Fruit fly (Drosophila melanogaster) whole organism, embryonic: ENCODE measurements around the gene ebd1.

Source experiments
- Atf3 ChIP-seq: fragments of 200-800 bp; sonication (Bioruptor generic); optimal IDR thresholded peaks from 3 replicates; lab custom pipeline; 2016; ENCODE audit warnings: missing biosample characterization, missing genetic modification characterization
- B-H1 ChIP-seq: fragments of 200-800 bp; sonication (Bioruptor generic); IDR thresholded peaks from 3 replicates; pipeline ENCODE4 v1.3.6; 2022; ENCODE audit warnings: missing biosample characterization, missing genetic modification characterization
- B-H2 ChIP-seq: fragments of 200-800 bp; sonication (Bioruptor generic); optimal IDR thresholded peaks from 2 replicates; lab custom pipeline; 2018; ENCODE audit warnings: missing biosample characterization, mild to moderate bottlenecking, missing genetic modification characterization
- BEAF-32 ChIP-seq: fragments of 200-800 bp; sonication (Bioruptor generic); optimal IDR thresholded peaks from 3 replicates; lab custom pipeline; 2017; ENCODE audit warnings: missing biosample characterization, missing genetic modification characterization, mild to moderate bottlenecking, moderate library complexity, missing genetic modification reagents
- CG10654 ChIP-seq: fragments of 200-800 bp; sonication (Bioruptor generic); optimal IDR thresholded peaks from 2 replicates; lab custom pipeline; 2016; ENCODE audit warnings: missing biosample characterization, missing genetic modification characterization
- CG11398 ChIP-seq: fragments of 200-800 bp; sonication (Bioruptor generic); optimal IDR thresholded peaks from 2 replicates; lab custom pipeline; 2016; ENCODE audit warnings: missing biosample characterization, missing genetic modification characterization
- CG1233 ChIP-seq: fragments of 200-800 bp; sonication (Bioruptor generic); optimal IDR thresholded peaks from 4 replicates; lab custom pipeline; 2018; ENCODE audit warnings: missing biosample characterization, mild to moderate bottlenecking, missing genetic modification characterization
- CG12744 ChIP-seq: fragments of 200-800 bp; sonication (Bioruptor generic); optimal IDR thresholded peaks from 2 replicates; lab custom pipeline; 2016; ENCODE audit warnings: missing biosample characterization, missing genetic modification characterization
- CG1529 ChIP-seq: fragments of 200-800 bp; sonication (Bioruptor generic); optimal IDR thresholded peaks from 3 replicates; lab custom pipeline; 2018; ENCODE audit warnings: missing biosample characterization, missing genetic modification characterization
- CG1602 ChIP-seq: fragments of 200-800 bp; sonication (Bioruptor generic); optimal IDR thresholded peaks from 3 replicates; lab custom pipeline; 2016; ENCODE audit warnings: missing biosample characterization, missing genetic modification characterization
- CG1603 ChIP-seq: fragments of 200-800 bp; sonication (Bioruptor generic); optimal IDR thresholded peaks from 2 replicates; lab custom pipeline; 2019; ENCODE audit warnings: missing biosample characterization, mild to moderate bottlenecking, missing genetic modification characterization, moderate library complexity
- CG1647 ChIP-seq: fragments of 200-800 bp; sonication (Bioruptor generic); optimal IDR thresholded peaks from 3 replicates; lab custom pipeline; 2016; ENCODE audit warnings: missing biosample characterization, missing genetic modification characterization
- CG16779 ChIP-seq: fragments of 200-800 bp; sonication (Bioruptor generic); IDR thresholded peaks from 2 replicates; pipeline ENCODE4 v1.3.6; 2022; ENCODE audit warnings: missing biosample characterization, missing genetic modification characterization
- CG16815 ChIP-seq: fragments of 200-800 bp; sonication (Bioruptor generic); optimal IDR thresholded peaks from 3 replicates; lab custom pipeline; 2017; ENCODE audit warnings: missing biosample characterization, mild to moderate bottlenecking, missing genetic modification characterization
- CG2875 ChIP-seq: fragments of 200-800 bp; sonication (Bioruptor generic); optimal IDR thresholded peaks from 2 replicates; lab custom pipeline; 2017; ENCODE audit warnings: missing biosample characterization, mild to moderate bottlenecking, missing genetic modification characterization, missing genetic modification reagents
- CG3163 ChIP-seq: fragments of 200-800 bp; sonication (Bioruptor generic); optimal IDR thresholded peaks from 3 replicates; lab custom pipeline; 2016; ENCODE audit warnings: missing biosample characterization, missing genetic modification characterization
- CG3281 ChIP-seq: fragments of 200-800 bp; sonication (Bioruptor generic); optimal IDR thresholded peaks from 3 replicates; lab custom pipeline; 2017; ENCODE audit warnings: missing biosample characterization, mild to moderate bottlenecking, missing genetic modification characterization
- CG34376 ChIP-seq: fragments of 200-800 bp; sonication (Bioruptor generic); optimal IDR thresholded peaks from 2 replicates; lab custom pipeline; 2018; ENCODE audit warnings: missing biosample characterization, mild to moderate bottlenecking, missing genetic modification characterization
- CG4707 ChIP-seq: fragments of 200-800 bp; sonication (Bioruptor generic); optimal IDR thresholded peaks from 2 replicates; lab custom pipeline; 2018; ENCODE audit warnings: missing biosample characterization, mild to moderate bottlenecking, missing genetic modification characterization, moderate library complexity
- CG5245 ChIP-seq: fragments of 200-800 bp; sonication (Bioruptor generic); optimal IDR thresholded peaks from 3 replicates; lab custom pipeline; 2016; ENCODE audit warnings: missing biosample characterization, missing genetic modification characterization
- CG6683 ChIP-seq: fragments of 200-800 bp; sonication (Bioruptor generic); optimal IDR thresholded peaks from 2 replicates; lab custom pipeline; 2017; ENCODE audit warnings: missing biosample characterization, mild to moderate bottlenecking, missing genetic modification characterization, missing genetic modification reagents
- CG6813 ChIP-seq: fragments of 200-800 bp; sonication (Bioruptor generic); optimal IDR thresholded peaks from 2 replicates; lab custom pipeline; 2017; ENCODE audit warnings: missing biosample characterization, missing genetic modification characterization, mild to moderate bottlenecking, moderate library complexity, missing genetic modification reagents
- CG7786 ChIP-seq: fragments of 200-800 bp; sonication (Bioruptor generic); optimal IDR thresholded peaks from 2 replicates; lab custom pipeline; 2016; ENCODE audit warnings: missing biosample characterization, missing genetic modification characterization
- CG7987 ChIP-seq: fragments of 200-800 bp; sonication (Bioruptor generic); optimal IDR thresholded peaks from 2 replicates; lab custom pipeline; 2018; ENCODE audit warnings: missing biosample characterization, mild to moderate bottlenecking, missing genetic modification characterization, moderate library complexity
- CG8281 ChIP-seq: fragments of 200-800 bp; sonication (Bioruptor generic); optimal IDR thresholded peaks from 2 replicates; lab custom pipeline; 2018; ENCODE audit warnings: missing biosample characterization, mild to moderate bottlenecking, missing genetic modification characterization, moderate library complexity
- Dek ChIP-seq: fragments of 200-800 bp; sonication (Bioruptor generic); optimal IDR thresholded peaks from 3 replicates; lab custom pipeline; 2019; ENCODE audit warnings: missing biosample characterization, mild to moderate bottlenecking, missing genetic modification characterization, moderate library complexity
- HLH4C ChIP-seq: fragments of 200-800 bp; sonication (Bioruptor generic); IDR thresholded peaks from 3 replicates; pipeline ENCODE4 v1.3.6; 2022; ENCODE audit warnings: missing biosample characterization, missing genetic modification characterization; ENCODE audit not compliant: partially characterized antibody
- MBD-R2 ChIP-seq: fragments of 200-800 bp; sonication (Bioruptor generic); IDR thresholded peaks from 2 replicates; pipeline ENCODE4 v1.3.6; 2022; ENCODE audit warnings: missing biosample characterization, missing genetic modification characterization
- Oaz ChIP-seq: fragments of 200-800 bp; sonication (Bioruptor generic); IDR thresholded peaks from 2 replicates; pipeline ENCODE4 v1.3.6; 2022; ENCODE audit warnings: missing biosample characterization, missing genetic modification characterization
- Optix ChIP-seq: fragments of 200-800 bp; sonication (Bioruptor generic); IDR thresholded peaks from 3 replicates; pipeline ENCODE4 v1.3.6; 2022; ENCODE audit warnings: missing biosample characterization, missing genetic modification characterization
- Scr ChIP-seq: fragments of 200-800 bp; sonication (Bioruptor generic); IDR thresholded peaks from 2 replicates; pipeline ENCODE4 v1.3.6; 2022; ENCODE audit warnings: missing biosample characterization, missing genetic modification characterization; ENCODE audit not compliant: partially characterized antibody
- Sry-δ ChIP-seq: fragments of 200-800 bp; sonication (Bioruptor generic); optimal IDR thresholded peaks from 2 replicates; lab custom pipeline; 2016; ENCODE audit warnings: missing biosample characterization, missing genetic modification characterization
- ash1 ChIP-seq: fragments of 200-800 bp; sonication (Bioruptor generic); optimal IDR thresholded peaks from 2 replicates; lab custom pipeline; 2018; ENCODE audit warnings: missing biosample characterization, mild to moderate bottlenecking, missing genetic modification characterization
- chif ChIP-seq, 2 experiments: fragments of 200-800 bp; sonication (Bioruptor generic); optimal IDR thresholded peaks; 3 replicates each; lab custom pipeline; 2016; ENCODE audit warnings: missing biosample characterization in 2 of 2, missing genetic modification characterization in 2 of 2
- cwo ChIP-seq: fragments of 200-800 bp; sonication (Bioruptor generic); optimal IDR thresholded peaks from 3 replicates; lab custom pipeline; 2017; ENCODE audit warnings: missing biosample characterization, missing genetic modification characterization, mild to moderate bottlenecking, moderate library complexity, missing genetic modification reagents
- dan ChIP-seq: fragments of 200-800 bp; sonication (Bioruptor generic); IDR thresholded peaks from 2 replicates; pipeline ENCODE4 v1.3.6; 2022; ENCODE audit warnings: missing biosample characterization, missing genetic modification characterization
- dpn ChIP-seq, 2 experiments: fragments of 200-800 bp; sonication (Bioruptor generic); optimal IDR thresholded peaks; 3 replicates each; lab custom pipeline; 2016; ENCODE audit warnings: missing biosample characterization in 2 of 2, missing genetic modification characterization in 2 of 2
- gcm ChIP-seq: fragments of 200-800 bp; sonication (Bioruptor generic); optimal IDR thresholded peaks from 2 replicates; lab custom pipeline; 2019; ENCODE audit warnings: missing biosample characterization, mild to moderate bottlenecking, missing genetic modification characterization, moderate library complexity
- jing ChIP-seq: fragments of 200-800 bp; sonication (Bioruptor generic); optimal IDR thresholded peaks from 2 replicates; lab custom pipeline; 2018; ENCODE audit warnings: missing biosample characterization, mild to moderate bottlenecking, missing genetic modification characterization
- nom ChIP-seq: fragments of 200-800 bp; sonication (Bioruptor generic); optimal IDR thresholded peaks from 2 replicates; lab custom pipeline; 2017; ENCODE audit warnings: missing biosample characterization, missing genetic modification characterization, mild to moderate bottlenecking, moderate library complexity, missing genetic modification reagents
- org-1 ChIP-seq: fragments of 200-800 bp; sonication (Bioruptor generic); optimal IDR thresholded peaks from 2 replicates; lab custom pipeline; 2017; ENCODE audit warnings: missing biosample characterization, missing genetic modification characterization
- pfk ChIP-seq: fragments of 200-800 bp; sonication (Bioruptor generic); optimal IDR thresholded peaks from 2 replicates; lab custom pipeline; 2018; ENCODE audit warnings: missing biosample characterization, mild to moderate bottlenecking, missing genetic modification characterization, moderate library complexity
- pita ChIP-seq: fragments of 200-800 bp; sonication (Bioruptor generic); optimal IDR thresholded peaks from 2 replicates; lab custom pipeline; 2017; ENCODE audit warnings: missing biosample characterization, mild to moderate bottlenecking, missing genetic modification characterization
- rib ChIP-seq: fragments of 200-800 bp; sonication (Bioruptor generic); IDR thresholded peaks from 2 replicates; pipeline ENCODE4 v1.3.6; 2022; ENCODE audit warnings: missing biosample characterization, missing genetic modification characterization
- toy ChIP-seq: fragments of 200-800 bp; sonication (Bioruptor generic); IDR thresholded peaks from 2 replicates; pipeline ENCODE4 v1.3.6; 2022; ENCODE audit warnings: missing biosample characterization, missing genetic modification characterization
- wor ChIP-seq: fragments of 200-800 bp; sonication (Bioruptor generic); IDR thresholded peaks from 2 replicates; pipeline ENCODE4 v1.3.6; 2022; ENCODE audit warnings: missing biosample characterization, missing genetic modification characterization

ebd1 gene

DNA sequence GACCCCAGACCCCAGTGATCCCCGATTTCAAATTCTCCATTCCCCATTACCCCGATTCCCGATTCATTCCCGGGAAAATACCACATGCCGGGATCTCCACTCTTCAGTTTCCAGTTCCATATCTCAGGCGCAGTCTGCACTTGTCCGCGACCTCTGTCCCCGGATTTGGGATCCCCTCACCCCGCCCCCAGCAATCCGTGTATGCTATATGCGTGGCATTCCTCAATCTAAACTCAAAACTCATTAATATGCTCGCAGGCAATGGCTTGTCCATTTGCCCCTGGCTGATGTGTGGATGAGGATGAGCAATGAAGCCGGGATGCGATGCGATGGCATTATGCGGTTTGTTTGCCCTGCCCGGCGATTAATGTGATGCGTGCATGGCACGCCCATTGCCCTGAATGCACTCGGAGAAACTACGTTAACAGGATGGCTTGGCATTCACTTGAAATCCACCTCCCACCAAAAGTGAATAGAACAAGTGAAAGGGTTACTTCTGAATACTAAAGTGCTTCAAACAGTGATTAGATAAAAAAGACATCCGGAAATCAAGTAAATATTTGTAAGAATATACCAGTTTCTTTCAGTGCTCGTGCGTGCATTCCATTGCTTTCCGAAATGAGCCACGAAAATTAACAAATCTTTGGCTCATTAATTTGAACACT is 40.3 kb upstream of the ebd1 start (continued):
- TF ChIP-seq org-1 (GFP tag; lab: Kevin White, UChicago), result peak; percentile 63
- peak; percentile 73 for TF ChIP-seq CG6813
- TF ChIP-seq dan, result peak; percentile 95
- peak; percentile 12 for TF ChIP-seq CG1647 (GFP tag; lab: Kevin White, UChicago)
- no peak for TF ChIP-seq pfk (GFP tag; lab: Kevin White, UChicago)
- peak; percentile 77 for TF ChIP-seq CG11398 (GFP tag; lab: Kevin White, UChicago)
- peak; percentile 86 for TF ChIP-seq Atf3 (GFP tag; lab: Kevin White, UChicago)
- no peak for TF ChIP-seq CG6683
- TF ChIP-seq cwo (GFP tag; lab: Kevin White, UChicago), result no peak
- peak; percentile 87 for TF ChIP-seq gcm (GFP tag; lab: Kevin White, UChicago)
- TF ChIP-seq CG2875, result peak; percentile 82
- TF ChIP-seq pita, result no peak

DNA sequence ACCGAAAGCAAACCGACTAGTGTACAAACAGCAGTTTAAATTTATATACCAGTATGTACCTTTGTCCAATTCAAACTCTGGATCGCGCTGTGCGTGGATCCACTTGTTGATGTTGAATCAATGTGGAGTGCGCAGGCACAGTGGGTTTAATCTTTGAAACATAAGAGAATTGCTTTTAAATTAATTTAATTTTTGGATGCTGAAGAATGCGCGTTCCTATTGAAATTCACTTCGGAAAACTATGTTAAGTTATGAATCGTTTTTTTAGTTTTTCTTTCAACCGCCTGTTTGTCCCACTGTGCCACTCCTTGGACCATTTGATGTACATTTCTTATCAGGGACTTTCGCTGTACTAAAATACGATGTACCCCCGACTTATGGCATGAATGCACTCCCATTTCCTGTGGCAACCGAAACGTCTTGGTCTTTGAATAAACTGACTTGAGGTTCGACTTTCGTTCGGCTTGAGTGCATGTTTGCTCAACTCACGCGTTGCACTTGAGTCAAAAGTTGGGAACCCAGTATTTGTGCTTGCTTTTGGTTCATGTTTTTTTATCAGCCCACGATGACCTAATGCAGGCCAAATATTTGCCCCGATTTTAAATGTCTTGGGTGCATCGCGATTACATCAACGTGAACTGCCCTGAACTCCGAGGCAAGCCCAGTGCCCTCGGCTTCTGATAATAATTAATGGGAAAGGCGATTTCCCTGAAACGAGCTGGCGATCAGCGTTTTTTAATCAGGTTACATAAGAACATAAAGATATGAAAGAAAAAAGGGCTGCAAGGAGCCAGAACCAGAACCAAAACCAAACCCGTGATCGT is 39.4 kb upstream of the ebd1 start:
- TF ChIP-seq CG1603 (tag; lab: Kevin White, UChicago), result peak; percentile 95
- TF ChIP-seq MBD-R2 (GFP tag; lab: Robert Waterston, UW), result peak; percentile 63; the same call in 1 of the 2 replicates
- TF ChIP-seq CG7987 (GFP tag; lab: Kevin White, UChicago), result peak; percentile 86
- TF ChIP-seq CG6683, result peak; percentile 62
- peak; percentile 78 for TF ChIP-seq jing (GFP tag; lab: Kevin White, UChicago)
- TF ChIP-seq CG8281 (tag; lab: Kevin White, UChicago), result peak; percentile 69
- peak; percentile 64 for TF ChIP-seq CG3281
- TF ChIP-seq toy (GFP tag; lab: Robert Waterston, UW), result peak; percentile 70
- peak; percentile 17 for TF ChIP-seq ash1
- no peak for TF ChIP-seq rib
- TF ChIP-seq dpn (GFP tag; optimal IDR thresholded peaks at IDR 0.05; lab: Kevin White, UChicago), result peak; percentile 89 to 96
- TF ChIP-seq Optix (GFP tag; lab: Robert Waterston, UW), result peak; percentile 95
- peak; percentile 53 for TF ChIP-seq Dek
- TF ChIP-seq CG16815 (GFP tag; lab: Kevin White, UChicago), result peak; percentile 90
- no peak for TF ChIP-seq CG34376
- TF ChIP-seq HLH4C, result no peak
- peak; percentile 84 for TF ChIP-seq CG7786 (GFP tag; lab: Kevin White, UChicago)
- peak; percentile 81 for TF ChIP-seq CG12744 (GFP tag; lab: Kevin White, UChicago)
- TF ChIP-seq CG4707 (GFP tag; lab: Kevin White, UChicago), result peak; percentile 98
- TF ChIP-seq BEAF-32 (GFP tag; lab: Kevin White, UChicago), result no peak
- TF ChIP-seq B-H1 (GFP tag; lab: Robert Waterston, UW), result peak; percentile 83
- TF ChIP-seq Sry-δ (GFP tag; lab: Kevin White, UChicago), result peak; percentile 54
- TF ChIP-seq CG5245, result peak; percentile 93
- peak; percentile 74 for TF ChIP-seq CG3163
- TF ChIP-seq chif (GFP tag; optimal IDR thresholded peaks at IDR 0.05; lab: Kevin White, UChicago), result peak; percentile 95 to 96
- no peak for TF ChIP-seq CG16779 (GFP tag; lab: Robert Waterston, UW)
- TF ChIP-seq CG10654, result peak; percentile 87
- TF ChIP-seq CG1233 (GFP tag; lab: Kevin White, UChicago), result peak; percentile 93
- TF ChIP-seq B-H2 (GFP tag; lab: Kevin White, UChicago), result no peak
- TF ChIP-seq CG1529 (GFP tag; lab: Kevin White, UChicago), result peak; percentile 97
- TF ChIP-seq Scr, result no peak
- peak; percentile 83 for TF ChIP-seq nom (GFP tag; lab: Kevin White, UChicago)
- TF ChIP-seq wor (GFP tag; lab: Robert Waterston, UW), result peak; percentile 82
- TF ChIP-seq Oaz, result peak; percentile 70
- peak; percentile 95 for TF ChIP-seq CG1602 (GFP tag; lab: Kevin White, UChicago)
